Worm (Caenorhabditis elegans): Measurements from ENCODE around the gene slcf-2.

slcf-2 gene

ce11 chrX:3444514-3444913 lies 50.9 kb downstream of the slcf-2 start, which contains the start of gene ZK813.7:
TSS of gene ZK813.7 (plus strand) at chrX:3444814.
- no peak for TF ChIP-seq zag-1 (tag; optimal IDR thresholded peaks at IDR 0.05)

DNA sequence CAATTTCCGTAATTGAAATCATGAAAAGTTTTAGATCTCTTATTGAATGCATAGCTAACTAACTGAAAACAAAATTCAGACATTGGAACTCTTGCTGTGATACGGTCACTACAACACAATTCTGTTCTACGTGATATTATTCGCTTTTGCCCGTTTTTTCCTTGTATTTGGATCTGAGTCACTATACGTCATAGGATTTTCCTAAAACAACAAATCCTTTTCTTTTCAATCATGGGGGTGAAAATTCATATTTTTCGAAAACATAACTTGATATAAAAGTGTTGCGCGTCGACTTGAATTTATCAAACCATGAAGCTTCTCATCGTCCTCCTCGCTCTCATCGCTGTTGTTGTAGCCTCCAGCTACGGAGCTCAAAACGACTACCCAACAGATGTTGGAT lies 52.3 kb downstream of the slcf-2 start, which contains the start of gene ZK813.1:
TSS of gene ZK813.1 (plus strand) at position 301 of the 400 bp plus-strand sequence.
- no peak for TF ChIP-seq nhr-23 (tag; optimal IDR thresholded peaks at IDR 0.05)
- TF ChIP-seq tbx-2 (tag; optimal IDR thresholded peaks at IDR 0.05) = no peak
- no peak for TF ChIP-seq skn-1 (tag; optimal IDR thresholded peaks at IDR 0.05)
- TF ChIP-seq lsy-12 (tag; optimal IDR thresholded peaks at IDR 0.05) = no peak
- no peak for TF ChIP-seq elt-2 (tag; optimal IDR thresholded peaks at IDR 0.05)
- no peak for TF ChIP-seq lin-15B (tag; optimal IDR thresholded peaks at IDR 0.05)

Data from whole organism, L3 larva.